Fruit fly (Drosophila melanogaster) whole organism, embryonic: ENCODE data around the gene Lgr1.

ENCODE experiments used
- Bdp1 ChIP-seq: fragments of 200-800 bp; sonication (Bioruptor generic); optimal IDR thresholded peaks from 3 replicates; lab custom pipeline; 2016; ENCODE audit warnings: missing biosample characterization, missing genetic modification characterization
- CG11696 ChIP-seq: fragments of 200-800 bp; sonication (Bioruptor generic); IDR thresholded peaks from 2 replicates; pipeline ENCODE4 v1.3.6; 2022; ENCODE audit warnings: missing biosample characterization, missing genetic modification characterization
- CG12391 ChIP-seq: fragments of 200-800 bp; sonication (Bioruptor generic); optimal IDR thresholded peaks from 3 replicates; lab custom pipeline; 2018; ENCODE audit warnings: missing biosample characterization, mild to moderate bottlenecking, missing genetic modification characterization, moderate library complexity
- CG15601 ChIP-seq: fragments of 200-800 bp; sonication (Bioruptor generic); optimal IDR thresholded peaks from 3 replicates; lab custom pipeline; 2019; ENCODE audit warnings: missing biosample characterization, mild to moderate bottlenecking, missing genetic modification characterization, moderate library complexity
- CG16813 ChIP-seq: fragments of 200-800 bp; sonication (Bioruptor generic); IDR thresholded peaks from 3 replicates; pipeline ENCODE4 v1.3.6; 2022; ENCODE audit warnings: missing biosample characterization, missing genetic modification characterization; ENCODE audit not compliant: partially characterized antibody
- CG18764 ChIP-seq: fragments of 200-800 bp; sonication (Bioruptor generic); optimal IDR thresholded peaks from 3 replicates; lab custom pipeline; 2016; ENCODE audit warnings: missing biosample characterization, missing genetic modification characterization
- CG2116 ChIP-seq: fragments of 200-800 bp; sonication (Bioruptor generic); optimal IDR thresholded peaks from 3 replicates; lab custom pipeline; 2018; ENCODE audit warnings: missing biosample characterization, mild to moderate bottlenecking, missing genetic modification characterization
- CG2120 ChIP-seq: fragments of 200-800 bp; sonication (Bioruptor generic); optimal IDR thresholded peaks from 3 replicates; lab custom pipeline; 2016; ENCODE audit warnings: missing biosample characterization, missing genetic modification characterization
- CG30020 ChIP-seq: fragments of 200-800 bp; optimal IDR thresholded peaks from 2 replicates; lab custom pipeline; 2019; ENCODE audit warnings: missing biosample characterization, mild to moderate bottlenecking, missing genetic modification characterization, moderate library complexity
- CG31388 ChIP-seq: fragments of 200-800 bp; sonication (Bioruptor generic); optimal IDR thresholded peaks from 2 replicates; lab custom pipeline; 2016; ENCODE audit warnings: missing biosample characterization, missing genetic modification characterization
- CG43689 ChIP-seq: fragments of 200-800 bp; sonication (Bioruptor generic); IDR thresholded peaks from 2 replicates; pipeline ENCODE4 v1.3.6; 2022; ENCODE audit warnings: missing biosample characterization, missing genetic modification characterization
- CG6791 ChIP-seq: fragments of 200-800 bp; sonication (Bioruptor generic); IDR thresholded peaks from 3 replicates; pipeline ENCODE4 v1.3.6; 2022; ENCODE audit warnings: missing biosample characterization, missing genetic modification characterization; ENCODE audit not compliant: partially characterized antibody
- CG8290 ChIP-seq, 3 experiments: fragments of 200-800 bp; sonication (Bioruptor generic); optimal IDR thresholded peaks; 2 replicates each; lab custom pipeline; 2016 to 2019; ENCODE audit warnings: missing biosample characterization in 3 of 3, missing genetic modification characterization in 3 of 3, mild to moderate bottlenecking in 2 of 3, moderate library complexity in 1 of 3
- CG8924 ChIP-seq: fragments of 200-800 bp; optimal IDR thresholded peaks from 3 replicates; lab custom pipeline; 2019; ENCODE audit warnings: missing biosample characterization, mild to moderate bottlenecking, missing genetic modification characterization, moderate library complexity
- CG9727 ChIP-seq: fragments of 200-800 bp; sonication (Bioruptor generic); optimal IDR thresholded peaks from 3 replicates; lab custom pipeline; 2017; ENCODE audit warnings: missing biosample characterization, mild to moderate bottlenecking, missing genetic modification characterization
- Dfd ChIP-seq, 2 experiments: fragments of >200 bp; optimal IDR thresholded peaks; 2 replicates each; lab custom pipeline; 2017; ENCODE audit warnings: missing biosample characterization in 2 of 2, missing genetic modification characterization in 2 of 2
- Drgx ChIP-seq: fragments of 200-800 bp; sonication (Bioruptor generic); IDR thresholded peaks from 2 replicates; pipeline ENCODE4 v1.3.6; 2022; ENCODE audit warnings: missing biosample characterization, missing genetic modification characterization
- E2f1 ChIP-seq: fragments of 200-800 bp; sonication (Bioruptor generic); IDR thresholded peaks from 2 replicates; pipeline ENCODE4 v1.3.6; 2022; ENCODE audit warnings: missing biosample characterization, missing genetic modification characterization
- Elba2 ChIP-seq: fragments of 200-800 bp; sonication (Bioruptor generic); optimal IDR thresholded peaks from 3 replicates; lab custom pipeline; 2016; ENCODE audit warnings: missing biosample characterization, missing genetic modification characterization
- HLH4C ChIP-seq: fragments of 200-800 bp; sonication (Bioruptor generic); IDR thresholded peaks from 3 replicates; pipeline ENCODE4 v1.3.6; 2022; ENCODE audit warnings: missing biosample characterization, missing genetic modification characterization; ENCODE audit not compliant: partially characterized antibody
- Hand ChIP-seq: fragments of 200-800 bp; sonication (Bioruptor generic); optimal IDR thresholded peaks from 2 replicates; lab custom pipeline; 2017; ENCODE audit warnings: mild to moderate bottlenecking, missing biosample characterization, missing genetic modification reagents, missing genetic modification characterization
- Oli ChIP-seq: fragments of 200-800 bp; sonication (Bioruptor generic); optimal IDR thresholded peaks from 2 replicates; lab custom pipeline; 2018; ENCODE audit warnings: missing biosample characterization, mild to moderate bottlenecking, missing genetic modification characterization, moderate library complexity
- Poxn ChIP-seq: fragments of 200-800 bp; sonication (Bioruptor generic); IDR thresholded peaks from 2 replicates; pipeline ENCODE4 v1.3.6; 2022; ENCODE audit warnings: missing biosample characterization, missing genetic modification characterization
- Scr ChIP-seq: fragments of 200-800 bp; sonication (Bioruptor generic); IDR thresholded peaks from 2 replicates; pipeline ENCODE4 v1.3.6; 2022; ENCODE audit warnings: missing biosample characterization, missing genetic modification characterization; ENCODE audit not compliant: partially characterized antibody
- ash1 ChIP-seq: fragments of 200-800 bp; sonication (Bioruptor generic); optimal IDR thresholded peaks from 2 replicates; lab custom pipeline; 2018; ENCODE audit warnings: missing biosample characterization, mild to moderate bottlenecking, missing genetic modification characterization
- bbx ChIP-seq: fragments of 200-800 bp; sonication (Bioruptor generic); IDR thresholded peaks from 2 replicates; pipeline ENCODE4 v1.3.6; 2022; ENCODE audit warnings: missing biosample characterization, missing genetic modification characterization; ENCODE audit not compliant: partially characterized antibody
- btn ChIP-seq: fragments of 200-800 bp; sonication (Bioruptor generic); optimal IDR thresholded peaks from 2 replicates; lab custom pipeline; 2016; ENCODE audit warnings: missing biosample characterization, missing genetic modification characterization
- cas ChIP-seq: fragments of 200-800 bp; sonication (Bioruptor generic); IDR thresholded peaks from 2 replicates; pipeline ENCODE4 v1.3.6; 2022; ENCODE audit warnings: missing biosample characterization, missing genetic modification characterization
- chm ChIP-seq: fragments of 200-800 bp; sonication (Bioruptor generic); IDR thresholded peaks from 2 replicates; pipeline ENCODE4 v1.3.6; 2022; ENCODE audit warnings: missing biosample characterization, missing genetic modification characterization
- corto ChIP-seq: fragments of 200-800 bp; sonication (Bioruptor generic); optimal IDR thresholded peaks from 2 replicates; lab custom pipeline; 2016; ENCODE audit warnings: missing biosample characterization, mild to moderate bottlenecking, missing genetic modification characterization, moderate library complexity
- crc ChIP-seq: fragments of 200-800 bp; sonication (Bioruptor generic); optimal IDR thresholded peaks from 2 replicates; lab custom pipeline; 2016; ENCODE audit warnings: missing biosample characterization, missing genetic modification characterization
- dpn ChIP-seq, 2 experiments: fragments of 200-800 bp; sonication (Bioruptor generic); optimal IDR thresholded peaks; 3 replicates each; lab custom pipeline; 2016; ENCODE audit warnings: missing biosample characterization in 2 of 2, missing genetic modification characterization in 2 of 2
- esg ChIP-seq: fragments of 200-800 bp; sonication (Bioruptor generic); conservative IDR thresholded peaks from 2 replicates; pipeline ENCODE4 v1.3.6; 2022; ENCODE audit warnings: missing biosample characterization, missing genetic modification characterization
- eve ChIP-seq, 2 experiments: fragments of >200 bp; optimal IDR thresholded peaks; 2 replicates each; lab custom pipeline; 2017; ENCODE audit warnings: missing biosample characterization in 2 of 2, missing genetic modification characterization in 2 of 2
- hb ChIP-seq: fragments of 200-800 bp; sonication (Bioruptor generic); IDR thresholded peaks from 3 replicates; pipeline ENCODE4 v1.3.6; 2022; ENCODE audit warnings: missing biosample characterization, missing genetic modification characterization; ENCODE audit not compliant: partially characterized antibody
- insv ChIP-seq, 2 experiments: fragments of 200-800 bp; sonication (Bioruptor generic); optimal IDR thresholded peaks; 3 replicates each; lab custom pipeline; 2016 to 2018; ENCODE audit warnings: missing biosample characterization in 2 of 2, missing genetic modification characterization in 2 of 2
- lilli ChIP-seq: fragments of 200-800 bp; sonication (Bioruptor generic); optimal IDR thresholded peaks from 3 replicates; lab custom pipeline; 2016; ENCODE audit warnings: missing biosample characterization, missing genetic modification characterization
- luna ChIP-seq: fragments of 200-800 bp; sonication (Bioruptor generic); optimal IDR thresholded peaks from 2 replicates; lab custom pipeline; 2016; ENCODE audit warnings: missing biosample characterization, missing genetic modification characterization
- nerfin-1 ChIP-seq: fragments of 200-800 bp; sonication (Bioruptor generic); optimal IDR thresholded peaks from 3 replicates; lab custom pipeline; 2019; ENCODE audit warnings: missing biosample characterization, mild to moderate bottlenecking, missing genetic modification characterization, moderate library complexity
- nom ChIP-seq: fragments of 200-800 bp; sonication (Bioruptor generic); optimal IDR thresholded peaks from 2 replicates; lab custom pipeline; 2017; ENCODE audit warnings: missing biosample characterization, missing genetic modification characterization, mild to moderate bottlenecking, moderate library complexity, missing genetic modification reagents
- peb ChIP-seq: fragments of 200-800 bp; sonication (Bioruptor generic); IDR thresholded peaks from 2 replicates; pipeline ENCODE4 v1.3.6; 2022; ENCODE audit warnings: missing biosample characterization, missing genetic modification characterization
- ranshi ChIP-seq: fragments of 200-800 bp; sonication (Bioruptor generic); IDR thresholded peaks from 2 replicates; pipeline ENCODE4 v1.3.6; 2022; ENCODE audit warnings: missing biosample characterization, missing genetic modification characterization
- tll ChIP-seq, 2 experiments: fragments of 200-800 bp in 1 of 2; fragments of >200 bp in 1 of 2; sonication (Bioruptor generic) in 1 of 2; optimal IDR thresholded peaks; 2 replicates each; lab custom pipeline; 2017 to 2019; ENCODE audit warnings: missing biosample characterization in 2 of 2, missing genetic modification characterization in 2 of 2, mild to moderate bottlenecking in 1 of 2, moderate library complexity in 1 of 2
- vnd ChIP-seq: fragments of 200-800 bp; sonication (Bioruptor generic); IDR thresholded peaks from 3 replicates; pipeline ENCODE4 v1.3.6; 2022; ENCODE audit warnings: missing biosample characterization, missing genetic modification characterization; ENCODE audit not compliant: partially characterized antibody
- vvl ChIP-seq: fragments of 200-800 bp; sonication (Bioruptor generic); IDR thresholded peaks from 2 replicates; pipeline ENCODE4 v1.3.6; 2022; ENCODE audit warnings: missing biosample characterization, missing genetic modification characterization

The Lgr1 gene

DNA sequence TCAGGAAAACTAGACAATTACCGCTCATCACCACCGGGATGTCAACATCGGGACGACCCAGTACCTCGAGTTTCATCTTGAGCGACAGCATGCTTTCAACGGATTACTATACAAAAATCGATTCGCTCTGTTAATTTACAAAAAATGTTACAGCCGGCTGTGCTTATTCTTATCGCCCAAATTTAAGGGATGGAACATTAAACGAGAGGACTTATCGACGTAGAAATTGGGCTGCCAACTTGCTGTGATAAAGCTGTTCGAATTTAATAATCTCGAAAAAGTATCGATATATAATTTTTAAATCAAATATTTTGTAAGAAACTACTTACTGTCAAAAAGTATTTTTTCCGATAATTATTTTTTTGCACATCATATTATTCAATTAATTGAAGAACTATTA lies 38.7 kb upstream of the Lgr1 start, which contains the start of gene CG31249 (continued):
- TF ChIP-seq crc (GFP tag; lab: Kevin White, UChicago) (no peak), CG8290 (GFP tag; optimal IDR thresholded peaks at IDR 0.05; lab: Kevin White, UChicago) (peak; percentile 13), CG8290 (tag; optimal IDR thresholded peaks at IDR 0.05; lab: Kevin White, UChicago) (no peak), lilli (GFP tag; lab: Kevin White, UChicago) (peak; percentile 44), Dfd (GFP tag; optimal IDR thresholded peaks at IDR 0.05; lab: Kevin White, UChicago) (no peak), esg (GFP tag; lab: Robert Waterston, UW) (no peak), tll (GFP tag; optimal IDR thresholded peaks at IDR 0.05; lab: Kevin White, UChicago) (no peak), nom (GFP tag; lab: Kevin White, UChicago) (no peak), E2f1 (no peak), ranshi (GFP tag; lab: Robert Waterston, UW) (no peak), CG43689 (GFP tag; lab: Robert Waterston, UW) (no peak), HLH4C (GFP tag; lab: Robert Waterston, UW) (peak; percentile 69), hb (GFP tag; lab: Robert Waterston, UW) (no peak), CG8924 (tag; lab: Kevin White, UChicago) (no peak), btn (no peak), CG16813 (peak; percentile 65), luna (GFP tag; lab: Kevin White, UChicago) (no peak), CG31388 (no peak), insv (GFP tag; optimal IDR thresholded peaks at IDR 0.05; lab: Kevin White, UChicago) (no peak), Oli (tag; lab: Kevin White, UChicago) (no peak), Bdp1 (GFP tag; lab: Kevin White, UChicago) (no peak), CG9727 (no peak), ash1 (GFP tag; lab: Kevin White, UChicago) (no peak), CG2116 (peak; percentile 43), CG12391 (tag; lab: Kevin White, UChicago) (peak; percentile 43), bbx (GFP tag; lab: Robert Waterston, UW) (peak; percentile 63), CG30020 (tag; lab: Kevin White, UChicago) (peak; percentile 33), CG2120 (GFP tag; lab: Kevin White, UChicago) (peak; percentile 54), CG11696 (no peak), vvl (GFP tag; lab: Robert Waterston, UW) (peak; percentile 39; the same call in 1 of the 2 replicates), cas (GFP tag; lab: Robert Waterston, UW) (no peak), dpn (GFP tag; optimal IDR thresholded peaks at IDR 0.05; lab: Kevin White, UChicago) (peak in 1 of 2 experiments; percentile 37), nerfin-1 (tag; lab: Kevin White, UChicago) (no peak), Drgx (no peak), Hand (GFP tag; lab: Kevin White, UChicago) (no peak), Scr (peak; percentile 81), eve (GFP tag; optimal IDR thresholded peaks at IDR 0.05; lab: Kevin White, UChicago) (no peak), Poxn (no peak), corto (GFP tag; lab: Kevin White, UChicago) (no peak), chm (GFP tag; lab: Robert Waterston, UW) (no peak), CG6791 (GFP tag; lab: Robert Waterston, UW) (peak; percentile 79), CG18764 (GFP tag; lab: Kevin White, UChicago) (no peak), Elba2 (GFP tag; lab: Kevin White, UChicago) (peak; percentile 60), peb (no peak), vnd (peak; percentile 32; the same call in 1 of the 3 replicates), CG15601 (tag; lab: Kevin White, UChicago) (no peak)
